Comparison of ENCODE assay signal across 5 worm cellular contexts in genomic region chrX:14602676-14603075, ce11.
TF ChIP-seq lines count a peak whose summit lies in the region.

eor-2 (plus strand) TSS chrX:14603017.

TF ChIP-seq in whole organism, L1 larva, 84 proteins besides CTCF, POLR2A, EP300 and RAD21 (continues in another document):
- TF ChIP-seq dpl-1 (GFP tag; optimal IDR thresholded peaks at IDR 0.05; lab: Kevin White, UChicago) (peak; percentile 29 to 50 (median 41)), efl-3 (GFP tag; optimal IDR thresholded peaks at IDR 0.05; lab: Kevin White, UChicago) (no peak), nhr-47 (tag; optimal IDR thresholded peaks at IDR 0.05; lab: Kevin White, UChicago) (peak; percentile 71), unc-130 (tag; optimal IDR thresholded peaks at IDR 0.05; lab: Kevin White, UChicago) (peak; percentile 75), tbx-2 (tag; optimal IDR thresholded peaks at IDR 0.05; lab: Kevin White, UChicago) (peak; percentile 66), sox-4 (tag; optimal IDR thresholded peaks at IDR 0.05; lab: Kevin White, UChicago) (no peak), mdl-1 (tag; optimal IDR thresholded peaks at IDR 0.05; lab: Kevin White, UChicago) (peak; percentile 19 to 96), lin-14 (GFP tag; optimal IDR thresholded peaks at IDR 0.05; lab: Kevin White, UChicago) (peak; percentile 96), hlh-17 (GFP tag; optimal IDR thresholded peaks at IDR 0.05; lab: Kevin White, UChicago; ENCODE audit: borderline replicate concordance) (no peak), lin-15B (tag; optimal IDR thresholded peaks at IDR 0.05; lab: Kevin White, UChicago) (peak; percentile 4), irx-1 (tag; optimal IDR thresholded peaks at IDR 0.05; lab: Kevin White, UChicago) (peak; percentile 23), vab-15 (tag; optimal IDR thresholded peaks at IDR 0.05; lab: Kevin White, UChicago) (no peak), zag-1 (tag; optimal IDR thresholded peaks at IDR 0.05; lab: Kevin White, UChicago) (no peak), hlh-4 (tag; optimal IDR thresholded peaks at IDR 0.05; lab: Kevin White, UChicago) (no peak), unc-86 (tag; optimal IDR thresholded peaks at IDR 0.05; lab: Kevin White, UChicago) (peak; percentile 61), tlp-1 (tag; optimal IDR thresholded peaks at IDR 0.05; lab: Kevin White, UChicago) (no peak), ceh-88 (GFP tag; IDR thresholded peaks at IDR 0.05; lab: Robert Waterston, UW) (no peak), C16A3.4 (tag; optimal IDR thresholded peaks at IDR 0.05; lab: Kevin White, UChicago) (peak; percentile 16)

TF ChIP-seq in whole organism, L3 larva, 47 proteins besides CTCF, POLR2A, EP300 and RAD21 (continues in another document):
- TF ChIP-seq elt-1 (tag; optimal IDR thresholded peaks at IDR 0.05; lab: Kevin White, UChicago): no peak
- TF ChIP-seq skn-1 (tag; optimal IDR thresholded peaks at IDR 0.05; lab: Kevin White, UChicago): no peak
- TF ChIP-seq nhr-23 (tag; optimal IDR thresholded peaks at IDR 0.05; lab: Kevin White, UChicago): peak; percentile 77
- peak; percentile 95 for TF ChIP-seq nhr-25 (tag; optimal IDR thresholded peaks at IDR 0.05; lab: Kevin White, UChicago)
- peak; percentile 8 for TF ChIP-seq ztf-4 (tag; optimal IDR thresholded peaks at IDR 0.05; lab: Kevin White, UChicago)
- no peak for TF ChIP-seq elt-3 (tag; optimal IDR thresholded peaks at IDR 0.05; lab: Kevin White, UChicago)
- peak; percentile 92 for TF ChIP-seq nfya-1 (tag; optimal IDR thresholded peaks at IDR 0.05; lab: Kevin White, UChicago; ENCODE audit: insufficient read depth)
- no peak for TF ChIP-seq nhr-43 (tag; optimal IDR thresholded peaks at IDR 0.05; lab: Kevin White, UChicago; ENCODE audit: poor library complexity, severe bottlenecking)
- TF ChIP-seq mml-1 (tag; optimal IDR thresholded peaks at IDR 0.05; lab: Kevin White, UChicago): no peak
- TF ChIP-seq lin-15B (tag; optimal IDR thresholded peaks at IDR 0.05; lab: Kevin White, UChicago): peak; percentile 52
- TF ChIP-seq egl-27 (tag; optimal IDR thresholded peaks at IDR 0.05; lab: Kevin White, UChicago): peak; percentile 66
- no peak for TF ChIP-seq nhr-237 (tag; optimal IDR thresholded peaks at IDR 0.05; lab: Kevin White, UChicago)
- TF ChIP-seq eor-1 (tag; optimal IDR thresholded peaks at IDR 0.05; lab: Kevin White, UChicago): no peak
- TF ChIP-seq sea-2 (GFP tag; optimal IDR thresholded peaks at IDR 0.05; lab: Kevin White, UChicago): peak; percentile 45
- peak; percentile 93 for TF ChIP-seq hmg-11 (tag; optimal IDR thresholded peaks at IDR 0.05; lab: Kevin White, UChicago)
- peak; percentile 61 for TF ChIP-seq elt-2 (tag; optimal IDR thresholded peaks at IDR 0.05; lab: Kevin White, UChicago)
- TF ChIP-seq R02D3.7 (tag; optimal IDR thresholded peaks at IDR 0.05; lab: Kevin White, UChicago): no peak
- no peak for TF ChIP-seq daf-12 (tag; optimal IDR thresholded peaks at IDR 0.05; lab: Kevin White, UChicago)
- TF ChIP-seq ama-1 (optimal IDR thresholded peaks at IDR 0.05; lab: Kevin White, UChicago): peak; percentile 17

TF ChIP-seq in whole organism, early embryonic, 17 proteins besides CTCF, POLR2A, EP300 and RAD21:
- peak; percentile 3; the same call in 1 of the 2 replicates for TF ChIP-seq flt-1 (GFP tag; IDR thresholded peaks at IDR 0.05; lab: Robert Waterston, UW)
- TF ChIP-seq F13C5.2 (tag; optimal IDR thresholded peaks at IDR 0.05; lab: Kevin White, UChicago): peak; percentile 27
- TF ChIP-seq tbx-37 (GFP tag; conservative IDR thresholded peaks at IDR 0.05; lab: Robert Waterston, UW): no peak
- TF ChIP-seq pes-1 (GFP tag; IDR thresholded peaks at IDR 0.05; lab: Robert Waterston, UW): no peak
- no peak for TF ChIP-seq ama-1 (optimal IDR thresholded peaks at IDR 0.05; lab: Kevin White, UChicago)

TF ChIP-seq in whole organism, midembryonic, 9 proteins besides CTCF, POLR2A, EP300 and RAD21:
- TF ChIP-seq cog-1 (tag; optimal IDR thresholded peaks at IDR 0.05; lab: Kevin White, UChicago) (peak; percentile 79), ref-1 (GFP tag; conservative IDR thresholded peaks at IDR 0.05; lab: Robert Waterston, UW) (no peak), T22C8.4 (GFP tag; IDR thresholded peaks at IDR 0.05; lab: Robert Waterston, UW) (peak; percentile 79), flt-1 (GFP tag; IDR thresholded peaks at IDR 0.05; lab: Robert Waterston, UW) (peak; percentile 70; the same call in 1 of the 2 replicates)

TF ChIP-seq in whole organism, young adult, 124 proteins besides CTCF, POLR2A, EP300 and RAD21:
- TF ChIP-seq somi-1 (GFP tag; optimal IDR thresholded peaks at IDR 0.05; lab: Kevin White, UChicago): peak; percentile 9
- TF ChIP-seq Y67H2A.10 (GFP tag; conservative IDR thresholded peaks at IDR 0.05; lab: Robert Waterston, UW): no peak
- no peak for TF ChIP-seq aptf-3 (GFP tag; IDR thresholded peaks at IDR 0.05; lab: Robert Waterston, UW)
- peak; percentile 92 for TF ChIP-seq nhr-80 (tag; optimal IDR thresholded peaks at IDR 0.05; lab: Kevin White, UChicago)
- TF ChIP-seq hrde-1 (tag; optimal IDR thresholded peaks at IDR 0.05; lab: Kevin White, UChicago; ENCODE audit: borderline replicate concordance): no peak
- TF ChIP-seq K12H6.12 (tag; optimal IDR thresholded peaks at IDR 0.05; lab: Kevin White, UChicago): peak; percentile 30
- peak; percentile 1 for TF ChIP-seq dpl-1 (GFP tag; optimal IDR thresholded peaks at IDR 0.05; lab: Kevin White, UChicago)
- peak; percentile 74 for TF ChIP-seq attf-5 (GFP tag; optimal IDR thresholded peaks at IDR 0.05; lab: Kevin White, UChicago)
- peak; percentile 17 for TF ChIP-seq snpc-4 (GFP tag; optimal IDR thresholded peaks at IDR 0.05; lab: Kevin White, UChicago)
- peak; percentile 70 to 86 (median 72) for TF ChIP-seq snpc-4 (tag; optimal IDR thresholded peaks at IDR 0.05; lab: Kevin White, UChicago)
- TF ChIP-seq lir-1 (GFP tag; conservative IDR thresholded peaks at IDR 0.05; lab: Robert Waterston, UW): peak; percentile 47
- 0 out of 2 replicates have a peak, but pooled peaks have one; percentile 18 for TF ChIP-seq egl-44 (GFP tag; IDR thresholded peaks at IDR 0.05; lab: Robert Waterston, UW)
- TF ChIP-seq ets-4 (GFP tag; optimal IDR thresholded peaks at IDR 0.05; lab: Kevin White, UChicago): peak; percentile 61
- TF ChIP-seq unc-130 (GFP tag; optimal IDR thresholded peaks at IDR 0.05; lab: Kevin White, UChicago): no peak
- TF ChIP-seq gei-17 (GFP tag; optimal IDR thresholded peaks at IDR 0.05; lab: Kevin White, UChicago): peak; percentile 41
- peak; percentile 51; the same call in 1 of the 2 replicates for TF ChIP-seq hmg-1.2 (GFP tag; IDR thresholded peaks at IDR 0.05; lab: Robert Waterston, UW)
- TF ChIP-seq ZK185.1 (tag; optimal IDR thresholded peaks at IDR 0.05; lab: Kevin White, UChicago; ENCODE audit: poor library complexity, severe bottlenecking): peak; percentile 31
- no peak for TF ChIP-seq efl-1 (GFP tag; optimal IDR thresholded peaks at IDR 0.05; lab: Kevin White, UChicago)
- no peak for TF ChIP-seq ztf-25 (GFP tag; IDR thresholded peaks at IDR 0.05; lab: Robert Waterston, UW)
- TF ChIP-seq mcd-1 (GFP tag; IDR thresholded peaks at IDR 0.05; lab: Robert Waterston, UW): 0 out of 2 replicates have a peak, but pooled peaks have one; percentile 27
- peak; percentile 2 for TF ChIP-seq ztf-26 (tag; optimal IDR thresholded peaks at IDR 0.05; lab: Kevin White, UChicago)
- peak; percentile 5 for TF ChIP-seq snpc-1.3 (tag; optimal IDR thresholded peaks at IDR 0.05; lab: Kevin White, UChicago; ENCODE audit: insufficient read depth)
- TF ChIP-seq rcor-1 (GFP tag; IDR thresholded peaks at IDR 0.05; lab: Robert Waterston, UW): 0 out of 2 replicates have a peak, but pooled peaks have one; percentile 33
- peak in 1 of 2 experiments; percentile 47 for TF ChIP-seq let-607 (tag; optimal IDR thresholded peaks at IDR 0.05; lab: Kevin White, UChicago)
- TF ChIP-seq nfyb-1 (GFP tag; IDR thresholded peaks at IDR 0.05; lab: Robert Waterston, UW): no peak
- no peak for TF ChIP-seq Y56A3A.18 (GFP tag; IDR thresholded peaks at IDR 0.05; lab: Robert Waterston, UW)
- TF ChIP-seq madf-10 (tag; optimal IDR thresholded peaks at IDR 0.05; lab: Kevin White, UChicago): peak; percentile 60
- TF ChIP-seq egrh-3 (GFP tag; IDR thresholded peaks at IDR 0.05; lab: Robert Waterston, UW): peak; percentile 61
- peak; percentile 8 for TF ChIP-seq akir-1 (GFP tag; optimal IDR thresholded peaks at IDR 0.05; lab: Kevin White, UChicago)
- TF ChIP-seq pha-4 (tag; optimal IDR thresholded peaks at IDR 0.05; lab: Kevin White, UChicago): peak; percentile 32
- peak; percentile 15 for TF ChIP-seq F23B12.7 (tag; optimal IDR thresholded peaks at IDR 0.05; lab: Kevin White, UChicago; ENCODE audit: insufficient read depth)
- 0 out of 2 replicates have a peak, but pooled peaks have one; percentile 17 for TF ChIP-seq K11D2.4 (GFP tag; IDR thresholded peaks at IDR 0.05; lab: Robert Waterston, UW)
- no peak for TF ChIP-seq nhr-27 (tag; optimal IDR thresholded peaks at IDR 0.05; lab: Kevin White, UChicago)
- peak; percentile 58 for TF ChIP-seq lin-40 (tag; optimal IDR thresholded peaks at IDR 0.05; lab: Kevin White, UChicago)
- TF ChIP-seq atf-7 (tag; optimal IDR thresholded peaks at IDR 0.05; lab: Kevin White, UChicago): peak; percentile 10
- TF ChIP-seq ceh-27 (GFP tag; optimal IDR thresholded peaks at IDR 0.05; lab: Kevin White, UChicago): peak; percentile 69

Comparison
In these comparisons a context has a peak if more than half of its experiments do, and no peak if none do; other contexts are left out.
1. Of the 8 proteins assayed by ChIP-seq in both whole organism, young adult and whole organism, L1 larva: peak only in whole organism, young adult: none; only in whole organism, L1 larva: efl-1, lin-35, nhr-90 and unc-130; in both: dpl-1 and snpc-4; in neither: 2.